Worm (Caenorhabditis elegans) whole organism, mixed stage, embryonic: ENCODE data around the gene svop-1.

Source experiments
- M03D4.4 ChIP-seq: sonication (generic microtip); optimal IDR thresholded peaks from 2 replicates; lab custom pipeline; 2017; ENCODE audit warnings: mild to moderate bottlenecking, missing genetic modification characterization, missing compliant biosample characterization
- bed-3 ChIP-seq: fragments of 200-800 bp; sonication (Bioruptor generic); optimal IDR thresholded peaks from 3 replicates; lab custom pipeline; 2018; ENCODE audit warnings: mild to moderate bottlenecking, missing genetic modification characterization, moderate library complexity, missing compliant biosample characterization
- blmp-1 ChIP-seq: fragments of 150-350 bp; optimal IDR thresholded peaks from 2 replicates; lab custom pipeline; 2014; ENCODE audit warnings: missing biosample characterization, missing genetic modification characterization
- ceh-39 ChIP-seq: fragments of 150-350 bp; optimal IDR thresholded peaks from 2 replicates; lab custom pipeline; 2014; ENCODE audit warnings: missing biosample characterization, missing genetic modification characterization
- ceh-43 ChIP-seq: fragments of 200-800 bp; sonication (Bioruptor generic); optimal IDR thresholded peaks from 2 replicates; lab custom pipeline; 2018; ENCODE audit warnings: mild to moderate bottlenecking, missing genetic modification characterization, moderate library complexity, missing compliant biosample characterization
- ces-1 ChIP-seq: fragments of 150-350 bp; optimal IDR thresholded peaks from 2 replicates; lab custom pipeline; 2014; ENCODE audit warnings: missing biosample characterization, missing genetic modification reagents, missing genetic modification characterization
- cnd-1 ChIP-seq: fragments of 200-800 bp; sonication (Bioruptor generic); optimal IDR thresholded peaks from 2 replicates; lab custom pipeline; 2018; ENCODE audit warnings: mild to moderate bottlenecking, missing genetic modification characterization, missing compliant biosample characterization
- drap-1 ChIP-seq: fragments of 200-800 bp; sonication (Bioruptor generic); optimal IDR thresholded peaks from 3 replicates; lab custom pipeline; 2018; ENCODE audit warnings: mild to moderate bottlenecking, missing genetic modification characterization, missing compliant biosample characterization
- elt-3 ChIP-seq: fragments of 150-350 bp; optimal IDR thresholded peaks from 2 replicates; lab custom pipeline; 2014; ENCODE audit warnings: missing biosample characterization, missing genetic modification characterization
- flh-1 ChIP-seq: fragments of 200-800 bp; sonication (Bioruptor generic); optimal IDR thresholded peaks from 2 replicates; lab custom pipeline; 2018; ENCODE audit warnings: mild to moderate bottlenecking, missing genetic modification characterization, moderate library complexity, missing compliant biosample characterization
- ham-2 ChIP-seq: fragments of 200-800 bp; sonication (Bioruptor generic); optimal IDR thresholded peaks from 2 replicates; lab custom pipeline; 2018; ENCODE audit warnings: mild to moderate bottlenecking, missing genetic modification characterization, missing compliant biosample characterization
- hlh-1 ChIP-seq: fragments of 150-350 bp; optimal IDR thresholded peaks from 2 replicates; lab custom pipeline; 2014; ENCODE audit warnings: missing biosample characterization, missing genetic modification reagents, missing genetic modification characterization
- lin-13 ChIP-seq: fragments of 150-350 bp; optimal IDR thresholded peaks from 2 replicates; lab custom pipeline; 2014; ENCODE audit warnings: missing biosample characterization, missing genetic modification characterization
- lin-32 ChIP-seq: fragments of 200-800 bp; sonication (Bioruptor generic); optimal IDR thresholded peaks from 2 replicates; lab custom pipeline; 2018; ENCODE audit warnings: mild to moderate bottlenecking, missing genetic modification characterization, missing compliant biosample characterization
- lsy-2 ChIP-seq: fragments of 150-350 bp; optimal IDR thresholded peaks from 2 replicates; lab custom pipeline; 2014; ENCODE audit warnings: missing biosample characterization, missing genetic modification characterization
- mab-5 ChIP-seq: fragments of 150-350 bp; optimal IDR thresholded peaks from 2 replicates; lab custom pipeline; 2014; ENCODE audit warnings: missing biosample characterization, missing genetic modification characterization
- mep-1 ChIP-seq: fragments of 150-350 bp; optimal IDR thresholded peaks from 2 replicates; lab custom pipeline; 2017; ENCODE audit warnings: missing biosample characterization, missing genetic modification reagents, missing genetic modification characterization, inconsistent platforms
- mls-2 ChIP-seq: sonication (generic microtip); optimal IDR thresholded peaks from 2 replicates; lab custom pipeline; 2016; ENCODE audit warnings: mild to moderate bottlenecking, missing genetic modification characterization, moderate library complexity, missing compliant biosample characterization
- nhr-12 ChIP-seq: fragments of 150-350 bp; optimal IDR thresholded peaks from 2 replicates; lab custom pipeline; 2014; ENCODE audit warnings: missing biosample characterization, missing genetic modification characterization
- nhr-237 ChIP-seq: fragments of 150-350 bp; optimal IDR thresholded peaks from 2 replicates; lab custom pipeline; 2014; ENCODE audit warnings: missing biosample characterization, missing genetic modification characterization
- nhr-28 ChIP-seq: fragments of 150-350 bp; optimal IDR thresholded peaks from 2 replicates; lab custom pipeline; 2014; ENCODE audit warnings: missing biosample characterization, missing genetic modification characterization
- pha-4 ChIP-seq: fragments of 150-350 bp; optimal IDR thresholded peaks from 2 replicates; lab custom pipeline; 2018; ENCODE audit warnings: missing biosample characterization, missing genetic modification reagents, missing genetic modification characterization
- sem-2 ChIP-seq: fragments of 200-800 bp; sonication (Bioruptor generic); optimal IDR thresholded peaks from 2 replicates; lab custom pipeline; 2018; ENCODE audit warnings: mild to moderate bottlenecking, missing genetic modification characterization, missing compliant biosample characterization
- sptf-1 ChIP-seq: sonication (generic microtip); optimal IDR thresholded peaks from 2 replicates; lab custom pipeline; 2017; ENCODE audit warnings: mild to moderate bottlenecking, missing genetic modification characterization, moderate library complexity, missing compliant biosample characterization
- unc-120 ChIP-seq: sonication (generic microtip); optimal IDR thresholded peaks from 2 replicates; lab custom pipeline; 2017; ENCODE audit warnings: missing genetic modification characterization, missing compliant biosample characterization; ENCODE audit not compliant: poor library complexity, severe bottlenecking
- unc-39 ChIP-seq: fragments of 150-350 bp; optimal IDR thresholded peaks from 2 replicates; lab custom pipeline; 2014; ENCODE audit warnings: missing biosample characterization, missing genetic modification characterization
- unc-62 ChIP-seq: fragments of 150-350 bp; optimal IDR thresholded peaks from 2 replicates; lab custom pipeline; 2014; ENCODE audit warnings: missing biosample characterization, missing genetic modification reagents, missing genetic modification characterization
- ztf-11 ChIP-seq: fragments of 150-350 bp; optimal IDR thresholded peaks from 2 replicates; lab custom pipeline; 2014; ENCODE audit warnings: missing biosample characterization, missing genetic modification characterization

The svop-1 gene

DNA sequence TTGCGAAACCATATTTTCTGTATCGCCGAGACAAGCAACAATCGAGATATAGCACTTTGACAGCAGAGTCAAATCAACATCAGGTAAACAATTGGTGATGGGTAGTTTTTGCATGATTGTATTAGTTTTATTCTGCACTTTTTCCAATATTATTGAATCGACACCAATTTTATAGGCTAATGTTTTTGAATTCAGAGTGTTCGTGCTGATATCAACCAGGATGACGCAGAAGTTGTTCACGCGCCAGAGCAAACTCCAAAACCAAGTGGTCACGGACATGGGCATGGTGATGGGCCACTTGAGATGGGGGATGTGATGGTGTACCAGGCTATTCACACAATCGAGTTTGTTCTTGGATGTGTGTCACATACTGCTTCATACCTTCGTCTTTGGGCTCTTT is 24.9 kb upstream of the svop-1 start:
- TF ChIP-seq nhr-12 (no peak), blmp-1 (tag; lab: Kevin White, UChicago) (no peak)

DNA sequence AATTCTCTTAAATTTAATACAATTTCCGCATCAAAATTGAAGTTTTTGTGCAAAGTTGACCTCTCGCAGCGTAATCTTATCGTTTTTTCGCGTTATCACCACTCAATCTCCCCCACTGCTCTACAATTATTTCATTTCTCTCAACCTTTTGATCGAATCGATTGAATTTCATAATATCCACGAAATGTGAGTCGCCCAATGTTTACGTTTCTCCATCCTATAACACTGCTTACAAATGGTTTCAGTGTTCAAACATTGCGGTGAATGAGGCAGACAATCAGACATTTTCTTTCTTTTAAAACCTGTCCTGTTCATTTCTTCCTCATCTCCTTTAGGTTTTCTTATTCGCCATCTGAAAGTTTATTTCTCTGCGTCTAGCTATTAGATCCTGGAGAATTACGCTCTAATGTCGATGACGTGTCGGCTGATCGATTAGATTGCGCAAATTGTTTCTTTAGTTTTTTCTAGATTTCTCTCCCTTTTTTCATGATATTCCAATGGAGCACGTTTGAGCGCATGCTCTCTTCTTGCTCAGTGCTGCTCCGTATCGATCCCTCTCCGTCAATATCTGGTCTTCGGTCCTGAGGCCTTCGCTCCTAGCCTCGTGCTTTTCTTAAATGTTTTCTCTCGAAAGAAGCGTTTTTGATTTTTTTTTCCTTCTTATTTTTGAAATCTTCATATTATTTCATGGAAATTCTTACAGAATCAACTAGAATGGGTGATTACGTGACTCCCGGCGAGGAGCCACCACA is 19.8 kb upstream of the svop-1 start, which contains the start of gene unc-32:
Gene unc-32, plus strand, starts transcription at position 702 of the 752 bp plus-strand sequence.
- no peak for TF ChIP-seq flh-1
- peak; percentile 2 for TF ChIP-seq unc-62
- peak; percentile 5 for TF ChIP-seq ceh-39
- peak; percentile 8 for TF ChIP-seq lsy-2 (tag; lab: Kevin White, UChicago)
- peak; percentile 21 for TF ChIP-seq mep-1
- TF ChIP-seq ces-1 (GFP tag; lab: Kevin White, UChicago): peak; percentile 51

DNA sequence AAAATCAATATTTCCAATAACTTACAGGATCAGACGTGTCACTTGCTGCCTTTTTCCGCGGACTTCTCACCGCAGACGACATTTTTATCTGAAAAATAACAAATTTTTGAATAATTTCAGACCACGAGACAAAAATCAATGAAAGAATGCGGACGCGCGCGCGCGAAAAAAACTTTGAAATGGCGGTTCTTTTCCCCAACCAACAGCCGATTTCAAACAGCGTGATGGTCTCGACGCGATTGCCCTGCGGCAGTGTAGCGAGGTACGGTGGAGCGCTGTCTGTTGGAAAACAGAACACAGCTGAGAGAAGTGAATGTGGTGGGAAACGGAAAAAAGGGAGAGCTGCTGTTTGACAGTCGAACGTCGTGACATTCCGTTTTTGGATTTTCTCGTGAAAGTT is 18.8 kb upstream of the svop-1 start, which contains the start of gene lin-9:
Gene lin-9, minus strand, starts transcription at position 88 of the 400 bp plus-strand sequence.
- peak; percentile 11 for TF ChIP-seq ztf-11
- peak; percentile 60 for TF ChIP-seq ces-1 (GFP tag; lab: Kevin White, UChicago)
- TF ChIP-seq lin-13 (tag; lab: Kevin White, UChicago): peak; percentile 89
- TF ChIP-seq sptf-1 (tag; lab: Kevin White, UChicago): peak; percentile 76
- TF ChIP-seq nhr-237 (tag; lab: Kevin White, UChicago): peak; percentile 88
- TF ChIP-seq ham-2 (GFP tag; lab: Kevin White, UChicago): peak; percentile 29
- TF ChIP-seq nhr-12: no peak
- TF ChIP-seq M03D4.4 (tag; lab: Kevin White, UChicago): peak; percentile 26
- TF ChIP-seq unc-62: peak; percentile 61
- TF ChIP-seq mep-1: peak; percentile 89
- peak; percentile 24 for TF ChIP-seq unc-120
- TF ChIP-seq nhr-28: no peak
- peak; percentile 72 for TF ChIP-seq hlh-1
- peak; percentile 77 for TF ChIP-seq ceh-39
- no peak for TF ChIP-seq flh-1
- peak; percentile 62 for TF ChIP-seq elt-3 (tag; lab: Kevin White, UChicago)
- peak; percentile 67 for TF ChIP-seq drap-1
- no peak for TF ChIP-seq bed-3 (GFP tag; lab: Kevin White, UChicago)
- TF ChIP-seq blmp-1 (tag; lab: Kevin White, UChicago): peak; percentile 43
- peak; percentile 33 for TF ChIP-seq cnd-1 (tag; lab: Kevin White, UChicago)
- no peak for TF ChIP-seq lin-32
- peak; percentile 14 for TF ChIP-seq mls-2 (tag; lab: Kevin White, UChicago)
- peak; percentile 99 for TF ChIP-seq lsy-2 (tag; lab: Kevin White, UChicago)
- peak; percentile 93 for TF ChIP-seq pha-4

DNA sequence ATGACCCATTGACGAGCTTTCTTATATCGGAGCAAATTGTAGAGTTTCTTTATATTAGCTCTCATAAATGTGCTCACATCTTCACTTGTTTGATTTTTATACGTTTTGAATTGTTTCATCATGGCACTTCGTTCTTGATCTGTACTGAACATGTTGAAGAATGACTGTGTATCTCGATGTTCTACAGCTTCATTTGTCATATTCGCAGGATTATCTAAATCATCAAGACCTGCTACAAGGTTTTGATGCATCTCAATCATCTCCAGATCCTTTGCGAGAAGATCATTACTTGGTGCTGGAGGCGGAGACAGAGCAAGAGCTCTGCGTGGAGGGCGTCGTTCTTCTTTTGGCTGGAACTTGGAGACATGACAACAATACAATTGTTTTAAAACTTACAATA is 18.0 kb upstream of the svop-1 start:
- TF ChIP-seq mls-2 (tag; lab: Kevin White, UChicago) (no peak), nhr-12 (no peak), cnd-1 (tag; lab: Kevin White, UChicago) (no peak), hlh-1 (no peak), unc-39 (no peak), sem-2 (GFP tag; lab: Kevin White, UChicago) (no peak), flh-1 (no peak), unc-62 (no peak), pha-4 (no peak), mab-5 (tag; lab: Kevin White, UChicago) (no peak), elt-3 (tag; lab: Kevin White, UChicago) (no peak), ztf-11 (no peak), drap-1 (no peak)

DNA sequence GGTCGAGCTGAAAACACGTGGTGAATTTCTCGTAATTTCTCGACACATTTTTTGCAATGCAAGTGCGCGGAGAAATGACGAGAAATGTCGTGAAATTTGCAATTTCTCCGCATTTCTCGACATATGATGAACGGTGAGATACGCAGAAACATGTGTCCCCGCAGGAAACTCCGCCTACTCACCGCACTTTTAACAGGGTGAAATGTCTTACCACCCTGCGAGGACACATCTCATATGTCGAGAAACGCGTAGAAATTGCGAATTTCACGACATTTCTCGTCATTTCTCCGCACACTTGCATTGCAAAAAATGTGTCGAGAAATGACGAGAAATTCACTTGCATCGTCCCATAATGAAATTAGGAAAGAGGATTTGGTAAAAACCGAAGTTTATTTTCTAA is 15.8 kb upstream of the svop-1 start:
- TF ChIP-seq lin-13 (tag; lab: Kevin White, UChicago): peak; percentile 56
- peak; percentile 0 for TF ChIP-seq ceh-39
- peak; percentile 73 for TF ChIP-seq cnd-1 (tag; lab: Kevin White, UChicago)

DNA sequence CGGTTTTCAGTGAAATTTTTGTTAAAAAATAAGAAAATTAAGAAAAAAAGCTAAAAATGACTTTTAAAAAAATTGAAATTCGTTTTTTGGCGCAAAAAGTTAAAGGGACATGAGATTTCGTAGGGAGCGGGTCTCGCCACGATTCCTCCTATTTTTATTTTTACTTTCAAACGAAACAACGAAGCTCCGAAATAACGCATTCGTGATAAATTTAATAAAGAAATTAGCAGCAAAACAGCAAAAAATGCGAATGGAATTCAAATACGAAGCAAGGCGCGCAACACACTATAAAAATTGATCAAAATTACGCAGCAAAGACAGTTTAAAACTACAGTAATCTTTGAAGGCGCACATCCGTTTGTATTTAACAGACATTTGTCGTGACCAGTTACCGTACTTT is 14.5 kb upstream of the svop-1 start:
- TF ChIP-seq ham-2 (GFP tag; lab: Kevin White, UChicago): no peak
- TF ChIP-seq mls-2 (tag; lab: Kevin White, UChicago): no peak
- TF ChIP-seq unc-62: no peak
- TF ChIP-seq lsy-2 (tag; lab: Kevin White, UChicago): peak; percentile 17
- peak; percentile 69 for TF ChIP-seq mep-1
- no peak for TF ChIP-seq ceh-43
- TF ChIP-seq sptf-1 (tag; lab: Kevin White, UChicago): no peak
- peak; percentile 53 for TF ChIP-seq ces-1 (GFP tag; lab: Kevin White, UChicago)
